Fruit fly (Drosophila melanogaster): ENCODE measurements around the gene CG31751.

The CG31751 gene

DNA sequence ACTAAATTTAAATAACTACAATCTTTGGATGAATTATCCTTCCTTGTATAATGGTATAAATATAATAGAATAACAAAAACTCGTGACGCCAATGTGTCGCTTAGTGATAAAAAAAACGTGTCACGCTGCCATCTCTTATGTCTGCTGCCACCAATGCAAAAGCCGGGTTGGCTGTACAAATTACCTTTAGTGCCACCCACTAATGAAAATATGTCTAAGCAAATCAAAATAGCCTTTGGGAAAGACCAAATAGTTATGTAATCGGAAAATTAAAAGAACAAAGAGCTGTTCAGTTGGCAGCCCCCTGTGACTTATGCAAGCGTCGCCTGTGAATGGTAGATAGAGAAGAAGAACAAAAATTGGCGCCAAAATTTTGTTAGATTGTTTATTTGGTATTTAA lies 12.4 kb downstream of the CG31751 start, which contains the start of gene CG10336 (continued):
- TF ChIP-seq CG8290 (GFP tag; optimal IDR thresholded peaks at IDR 0.05): no peak
- TF ChIP-seq CG8290 (tag; optimal IDR thresholded peaks at IDR 0.05): peak in 1 of 2 experiments; percentile 1
- no peak for TF ChIP-seq fd64A (GFP tag; optimal IDR thresholded peaks at IDR 0.05)
- TF ChIP-seq tup (GFP tag; optimal IDR thresholded peaks at IDR 0.05): no peak
- TF ChIP-seq knrl (GFP tag; IDR thresholded peaks at IDR 0.05; ENCODE audit: partially characterized antibody): peak; percentile 52
- TF ChIP-seq Chrac-16 (GFP tag; optimal IDR thresholded peaks at IDR 0.05): peak; percentile 0
- TF ChIP-seq E2f2 (GFP tag; IDR thresholded peaks at IDR 0.05): peak; percentile 91
- TF ChIP-seq CG18599 (GFP tag; optimal IDR thresholded peaks at IDR 0.05): no peak
- no peak for TF ChIP-seq ara (GFP tag; IDR thresholded peaks at IDR 0.05)
- no peak for TF ChIP-seq sens-2 (GFP tag; IDR thresholded peaks at IDR 0.05)
- TF ChIP-seq CG4404 (GFP tag; IDR thresholded peaks at IDR 0.05): no peak
- TF ChIP-seq CG34224 (GFP tag; IDR thresholded peaks at IDR 0.05; ENCODE audit: partially characterized antibody): peak; percentile 47
- no peak for TF ChIP-seq CG9609 (GFP tag; optimal IDR thresholded peaks at IDR 0.05)
- peak; percentile 16 for TF ChIP-seq BEAF-32 (GFP tag; optimal IDR thresholded peaks at IDR 0.05)
- TF ChIP-seq CG13287 (GFP tag; IDR thresholded peaks at IDR 0.05; ENCODE audit: partially characterized antibody): peak; percentile 60
- TF ChIP-seq CG16813 (GFP tag; IDR thresholded peaks at IDR 0.05; ENCODE audit: partially characterized antibody): peak; percentile 49
- peak; percentile 29 for TF ChIP-seq CG4617 (GFP tag; optimal IDR thresholded peaks at IDR 0.05; ENCODE audit: borderline replicate concordance)
- no peak for TF ChIP-seq pan (optimal IDR thresholded peaks at IDR 0.05)
- no peak for TF ChIP-seq pan (GFP tag; optimal IDR thresholded peaks at IDR 0.05 in 1 of 2, IDR thresholded peaks at IDR 0.05 in 1 of 2)
- TF ChIP-seq CG10462 (GFP tag; optimal IDR thresholded peaks at IDR 0.05): no peak
- no peak for TF ChIP-seq CG15479 (GFP tag; optimal IDR thresholded peaks at IDR 0.05)
- TF ChIP-seq Ets97D (GFP tag; optimal IDR thresholded peaks at IDR 0.05): peak; percentile 9
- TF ChIP-seq CG15269 (tag; optimal IDR thresholded peaks at IDR 0.05): no peak
- TF ChIP-seq ato (GFP tag; IDR thresholded peaks at IDR 0.05; ENCODE audit: partially characterized antibody): 0 out of 2 replicates have a peak, but pooled peaks have one; percentile 25
- TF ChIP-seq Vsx1 (GFP tag; optimal IDR thresholded peaks at IDR 0.05): no peak
- peak; percentile 34 for TF ChIP-seq sug (tag; optimal IDR thresholded peaks at IDR 0.05)
- no peak for TF ChIP-seq Atf6 (GFP tag; IDR thresholded peaks at IDR 0.05)
- no peak for TF ChIP-seq scrt (GFP tag; optimal IDR thresholded peaks at IDR 0.05)

DNA sequence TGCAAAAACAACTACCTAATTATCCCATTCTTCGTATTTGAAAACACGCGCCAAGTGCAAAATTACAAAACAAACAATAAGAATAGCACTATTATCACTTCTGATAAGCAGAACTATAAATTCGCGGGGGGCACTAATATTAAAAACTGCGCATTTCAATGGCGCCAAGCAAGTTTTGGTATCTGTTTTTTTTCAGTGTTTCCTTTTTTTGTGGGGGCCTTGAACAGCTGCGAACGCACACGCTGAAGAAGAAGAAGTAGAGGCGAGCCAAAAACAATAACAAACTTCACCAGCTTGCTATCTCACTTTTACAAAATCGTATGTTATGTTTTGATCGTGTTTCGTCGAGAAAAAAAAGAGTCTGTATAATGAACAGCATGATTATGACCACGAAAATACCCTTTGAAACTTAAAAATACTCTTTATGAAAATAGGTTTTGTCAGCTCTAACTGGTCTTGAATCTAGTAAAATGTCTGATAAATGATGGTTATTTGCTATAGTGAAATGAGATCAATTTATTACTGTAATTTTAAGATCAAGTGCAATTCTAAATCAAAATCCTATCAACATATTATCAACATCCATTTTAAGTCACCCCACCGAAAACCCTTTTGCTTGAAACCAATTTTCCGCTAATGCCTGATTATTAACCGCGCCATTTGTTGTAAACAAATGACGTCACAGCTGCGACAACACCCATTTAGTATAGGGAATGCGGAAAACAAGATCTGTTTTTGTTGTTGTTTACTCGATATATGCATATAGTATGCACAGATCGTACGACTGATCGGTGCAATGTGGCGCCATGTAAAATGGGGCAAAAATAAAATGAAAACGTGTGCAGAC lies 17.1 kb downstream of the CG31751 start:
- TF ChIP-seq eve (GFP tag; optimal IDR thresholded peaks at IDR 0.05) (no peak), CG34376 (GFP tag; optimal IDR thresholded peaks at IDR 0.05) (peak; percentile 69), Stat92E (GFP tag; optimal IDR thresholded peaks at IDR 0.05) (no peak), HHEX (GFP tag; optimal IDR thresholded peaks at IDR 0.05) (peak; percentile 49), CG4424 (GFP tag; optimal IDR thresholded peaks at IDR 0.05) (peak; percentile 63), ab (GFP tag; optimal IDR thresholded peaks at IDR 0.05) (peak; percentile 27), mam (GFP tag; optimal IDR thresholded peaks at IDR 0.05) (peak; percentile 76), CG10654 (GFP tag; optimal IDR thresholded peaks at IDR 0.05) (peak; percentile 4), CG5180 (GFP tag; optimal IDR thresholded peaks at IDR 0.05) (peak; percentile 28), CG10267 (tag; optimal IDR thresholded peaks at IDR 0.05) (peak; percentile 5), sens-2 (GFP tag; IDR thresholded peaks at IDR 0.05) (no peak), seq (GFP tag; IDR thresholded peaks at IDR 0.05) (peak; percentile 55; the same call in 1 of the 2 replicates), unc-4 (GFP tag; IDR thresholded peaks at IDR 0.05; ENCODE audit: partially characterized antibody) (no peak), CG13624 (GFP tag; optimal IDR thresholded peaks at IDR 0.05) (peak; percentile 90), gt (GFP tag; IDR thresholded peaks at IDR 0.05) (0 out of 2 replicates have a peak, but pooled peaks have one; percentile 21), CG15601 (tag; optimal IDR thresholded peaks at IDR 0.05) (no peak), NC2β (GFP tag; optimal IDR thresholded peaks at IDR 0.05) (peak; percentile 49), NFAT (GFP tag; IDR thresholded peaks at IDR 0.05) (peak; percentile 76), peb (GFP tag; IDR thresholded peaks at IDR 0.05) (no peak), disco-r (GFP tag; optimal IDR thresholded peaks at IDR 0.05) (peak; percentile 3), CG7271 (tag; optimal IDR thresholded peaks at IDR 0.05) (no peak), gsb-n (tag; optimal IDR thresholded peaks at IDR 0.05) (no peak)

Measured in whole organism, embryonic.